Worm (Caenorhabditis elegans) whole organism, L1 larva: ENCODE results near the gene fbxl-3.

Source experiments
- egl-27 ChIP-seq, 2 experiments: fragments of 150-350 bp in 1 of 2; sonication (generic microtip); optimal IDR thresholded peaks; 3 replicates each; lab custom pipeline; 2017 to 2018; ENCODE audit warnings: missing biosample characterization in 2 of 2, missing genetic modification characterization in 2 of 2, missing genetic modification reagents in 2 of 2
- irx-1 ChIP-seq: sonication (generic microtip); optimal IDR thresholded peaks from 2 replicates; lab custom pipeline; 2016; ENCODE audit warnings: missing genetic modification characterization, missing compliant biosample characterization
- jun-1 ChIP-seq: fragments of 150-350 bp; optimal IDR thresholded peaks from 2 replicates; lab custom pipeline; 2014; ENCODE audit warnings: missing biosample characterization, missing genetic modification reagents, missing genetic modification characterization
- lin-15B ChIP-seq: fragments of 150-350 bp; sonication (generic microtip); optimal IDR thresholded peaks from 3 replicates; lab custom pipeline; 2014; ENCODE audit warnings: missing biosample characterization, missing genetic modification characterization
- lin-39 ChIP-seq: fragments of 150-350 bp; optimal IDR thresholded peaks from 2 replicates; lab custom pipeline; 2014; ENCODE audit warnings: missing biosample characterization, missing genetic modification reagents, missing genetic modification characterization
- nhr-12 ChIP-seq: sonication (generic microtip); optimal IDR thresholded peaks from 2 replicates; lab custom pipeline; 2017; ENCODE audit warnings: missing biosample characterization, missing genetic modification characterization
- nhr-237 ChIP-seq: fragments of 150-350 bp; optimal IDR thresholded peaks from 2 replicates; lab custom pipeline; 2014; ENCODE audit warnings: missing biosample characterization, missing genetic modification characterization
- nhr-28 ChIP-seq: fragments of 150-350 bp; optimal IDR thresholded peaks from 2 replicates; lab custom pipeline; 2014; ENCODE audit warnings: missing biosample characterization, missing genetic modification characterization
- nhr-76 ChIP-seq: sonication (generic microtip); optimal IDR thresholded peaks from 2 replicates; lab custom pipeline; 2017; ENCODE audit warnings: missing biosample characterization, missing genetic modification characterization
- pag-3 ChIP-seq: sonication (generic microtip); optimal IDR thresholded peaks from 2 replicates; lab custom pipeline; 2017; ENCODE audit warnings: missing genetic modification characterization, mild to moderate bottlenecking, missing compliant biosample characterization, antibody characterized with exemption, borderline replicate concordance; ENCODE audit not compliant: insufficient read depth
- pqm-1 ChIP-seq: sonication (generic microtip); optimal IDR thresholded peaks from 3 replicates; lab custom pipeline; 2017; ENCODE audit warnings: missing biosample characterization, missing genetic modification characterization
- sup-37 ChIP-seq: fragments of 200-800 bp; sonication (Bioruptor generic); optimal IDR thresholded peaks from 2 replicates; lab custom pipeline; 2018; ENCODE audit warnings: mild to moderate bottlenecking, missing genetic modification characterization, missing compliant biosample characterization
- unc-130 ChIP-seq: fragments of 150-350 bp; optimal IDR thresholded peaks from 2 replicates; lab custom pipeline; 2017; ENCODE audit warnings: missing biosample characterization, missing genetic modification characterization, inconsistent platforms

ce11 chrII:5414040-5414439 lies 15.3 kb upstream of the fbxl-3 start, which contains the start of the genes EEED8.14 and EEED8.3:
- no peak for TF ChIP-seq lin-39 (tag; lab: Kevin White, UChicago)
- no peak for TF ChIP-seq sup-37 (GFP tag; lab: Kevin White, UChicago)
- no peak for TF ChIP-seq irx-1 (tag; lab: Kevin White, UChicago)
- no peak for TF ChIP-seq nhr-28 (tag; lab: Kevin White, UChicago)
- TF ChIP-seq jun-1 (tag; lab: Kevin White, UChicago), result no peak
- no peak for TF ChIP-seq nhr-12 (tag; lab: Kevin White, UChicago)
- no peak for TF ChIP-seq unc-130 (tag; lab: Kevin White, UChicago)
- TF ChIP-seq pag-3 (tag; lab: Kevin White, UChicago), result no peak
- no peak for TF ChIP-seq nhr-76 (tag; lab: Kevin White, UChicago)
- TF ChIP-seq pqm-1 (tag; lab: Kevin White, UChicago), result no peak
- TF ChIP-seq lin-15B (tag; lab: Kevin White, UChicago), result no peak
- no peak for TF ChIP-seq nhr-237 (tag; lab: Kevin White, UChicago)
- no peak for TF ChIP-seq egl-27 (tag; optimal IDR thresholded peaks at IDR 0.05; lab: Kevin White, UChicago)
